Fruit fly (Drosophila melanogaster) whole organism, embryonic: Measurements from ENCODE around the gene CG16984.
A peak's percentile ranks its signal among the peaks of the same experiment; 100 is the strongest.

Experiments used
- ATbp ChIP-seq: fragments of 200-800 bp; sonication (Bioruptor generic); optimal IDR thresholded peaks from 2 replicates; lab custom pipeline; 2017; ENCODE audit warnings: missing biosample characterization, mild to moderate bottlenecking, missing genetic modification characterization, missing genetic modification reagents
- Asciz ChIP-seq: fragments of 200-800 bp; sonication (Bioruptor generic); optimal IDR thresholded peaks from 2 replicates; lab custom pipeline; 2017; ENCODE audit warnings: missing biosample characterization, mild to moderate bottlenecking, missing genetic modification characterization, missing genetic modification reagents
- CG11085 ChIP-seq: fragments of 200-800 bp; sonication (Bioruptor generic); IDR thresholded peaks from 2 replicates; pipeline ENCODE4 v1.3.6; 2022; ENCODE audit warnings: missing biosample characterization, missing genetic modification characterization
- CG12659 ChIP-seq: fragments of 200-800 bp; sonication (Bioruptor generic); optimal IDR thresholded peaks from 3 replicates; lab custom pipeline; 2017; ENCODE audit warnings: mild to moderate bottlenecking, missing biosample characterization, missing genetic modification reagents, missing genetic modification characterization
- CG13624 ChIP-seq: fragments of 200-800 bp; sonication (Bioruptor generic); optimal IDR thresholded peaks from 2 replicates; lab custom pipeline; 2016; ENCODE audit warnings: missing biosample characterization, missing genetic modification characterization
- CG14441 ChIP-seq: fragments of 200-800 bp; sonication (Bioruptor generic); IDR thresholded peaks from 2 replicates; pipeline ENCODE4 v1.3.6; 2022; ENCODE audit warnings: missing biosample characterization, missing genetic modification characterization
- CG1529 ChIP-seq: fragments of 200-800 bp; sonication (Bioruptor generic); optimal IDR thresholded peaks from 3 replicates; lab custom pipeline; 2018; ENCODE audit warnings: missing biosample characterization, missing genetic modification characterization
- CG15514 ChIP-seq: fragments of 200-800 bp; sonication (Bioruptor generic); optimal IDR thresholded peaks from 3 replicates; lab custom pipeline; 2017; ENCODE audit warnings: missing biosample characterization, missing genetic modification characterization, mild to moderate bottlenecking, moderate library complexity, missing genetic modification reagents
- CG1647 ChIP-seq: fragments of 200-800 bp; sonication (Bioruptor generic); optimal IDR thresholded peaks from 3 replicates; lab custom pipeline; 2016; ENCODE audit warnings: missing biosample characterization, missing genetic modification characterization
- CG17802 ChIP-seq: fragments of 200-800 bp; sonication (Bioruptor generic); optimal IDR thresholded peaks from 2 replicates; lab custom pipeline; 2018; ENCODE audit warnings: missing biosample characterization, mild to moderate bottlenecking, missing genetic modification characterization, moderate library complexity
- CG1792 ChIP-seq: fragments of 200-800 bp; sonication (Bioruptor generic); optimal IDR thresholded peaks from 2 replicates; lab custom pipeline; 2016; ENCODE audit warnings: missing biosample characterization, missing genetic modification characterization
- CG31388 ChIP-seq: fragments of 200-800 bp; sonication (Bioruptor generic); optimal IDR thresholded peaks from 2 replicates; lab custom pipeline; 2016; ENCODE audit warnings: missing biosample characterization, missing genetic modification characterization
- CG32532 ChIP-seq: fragments of 200-800 bp; sonication (Bioruptor generic); IDR thresholded peaks from 2 replicates; pipeline ENCODE4 v1.3.6; 2022; ENCODE audit warnings: missing biosample characterization, missing genetic modification characterization
- CG33213 ChIP-seq: fragments of 200-800 bp; sonication (Bioruptor generic); optimal IDR thresholded peaks from 3 replicates; lab custom pipeline; 2016; ENCODE audit warnings: missing biosample characterization, missing genetic modification characterization
- CG3407 ChIP-seq: fragments of 200-800 bp; sonication (Bioruptor generic); optimal IDR thresholded peaks from 2 replicates; lab custom pipeline; 2018; ENCODE audit warnings: missing biosample characterization, mild to moderate bottlenecking, missing genetic modification characterization
- CG34376 ChIP-seq: fragments of 200-800 bp; sonication (Bioruptor generic); optimal IDR thresholded peaks from 2 replicates; lab custom pipeline; 2018; ENCODE audit warnings: missing biosample characterization, mild to moderate bottlenecking, missing genetic modification characterization
- CG4820 ChIP-seq: fragments of 200-800 bp; sonication (Bioruptor generic); optimal IDR thresholded peaks from 3 replicates; lab custom pipeline; 2016; ENCODE audit warnings: missing biosample characterization, missing genetic modification characterization
- CG7372 ChIP-seq: fragments of 200-800 bp; sonication (Bioruptor generic); IDR thresholded peaks from 2 replicates; pipeline ENCODE4 v1.3.6; 2022; ENCODE audit warnings: missing biosample characterization, missing genetic modification characterization
- CG7745 ChIP-seq: fragments of 200-800 bp; sonication (Bioruptor generic); optimal IDR thresholded peaks from 2 replicates; lab custom pipeline; 2018; ENCODE audit warnings: missing biosample characterization, mild to moderate bottlenecking, missing genetic modification characterization, moderate library complexity
- CG7839 ChIP-seq: fragments of 200-800 bp; sonication (Bioruptor generic); optimal IDR thresholded peaks from 3 replicates; lab custom pipeline; 2018; ENCODE audit warnings: missing biosample characterization, mild to moderate bottlenecking, missing genetic modification characterization, moderate library complexity
- CG8359 ChIP-seq: fragments of 200-800 bp; sonication (Bioruptor generic); optimal IDR thresholded peaks from 2 replicates; lab custom pipeline; 2017; ENCODE audit warnings: missing biosample characterization, mild to moderate bottlenecking, missing genetic modification characterization, borderline replicate concordance
- CG8388 ChIP-seq: fragments of 200-800 bp; sonication (Bioruptor generic); optimal IDR thresholded peaks from 2 replicates; lab custom pipeline; 2019; ENCODE audit warnings: missing biosample characterization, mild to moderate bottlenecking, missing genetic modification characterization, moderate library complexity
- CG9797 ChIP-seq: fragments of 200-800 bp; sonication (Bioruptor generic); optimal IDR thresholded peaks from 3 replicates; lab custom pipeline; 2018; ENCODE audit warnings: missing biosample characterization, mild to moderate bottlenecking, missing genetic modification characterization
- Chrac-16 ChIP-seq: fragments of 200-800 bp; sonication (Bioruptor generic); optimal IDR thresholded peaks from 3 replicates; lab custom pipeline; 2016; ENCODE audit warnings: missing biosample characterization, missing genetic modification characterization
- CoRest ChIP-seq: fragments of 200-800 bp; sonication (Bioruptor generic); optimal IDR thresholded peaks from 3 replicates; lab custom pipeline; 2018; ENCODE audit warnings: missing biosample characterization, mild to moderate bottlenecking, missing genetic modification characterization, moderate library complexity
- D19B ChIP-seq: fragments of 200-800 bp; sonication (Bioruptor generic); optimal IDR thresholded peaks from 2 replicates; lab custom pipeline; 2017; ENCODE audit warnings: missing biosample characterization, mild to moderate bottlenecking, missing genetic modification characterization
- Deaf1 ChIP-seq: fragments of 200-800 bp; optimal IDR thresholded peaks from 3 replicates; lab custom pipeline; 2019; ENCODE audit warnings: missing biosample characterization, mild to moderate bottlenecking, missing genetic modification characterization, moderate library complexity
- Dp ChIP-seq: fragments of 200-800 bp; sonication (Bioruptor generic); optimal IDR thresholded peaks from 2 replicates; lab custom pipeline; 2018; ENCODE audit warnings: missing biosample characterization, mild to moderate bottlenecking, missing genetic modification characterization, moderate library complexity
- Ets97D ChIP-seq: fragments of 200-800 bp; sonication (Bioruptor generic); optimal IDR thresholded peaks from 3 replicates; lab custom pipeline; 2016; ENCODE audit warnings: missing biosample characterization, missing genetic modification characterization
- Fer3 ChIP-seq: fragments of 200-800 bp; sonication (Bioruptor generic); optimal IDR thresholded peaks from 2 replicates; lab custom pipeline; 2018; ENCODE audit warnings: missing biosample characterization, mild to moderate bottlenecking, missing genetic modification characterization, moderate library complexity
- GATAe ChIP-seq: fragments of 200-800 bp; sonication (Bioruptor generic); conservative IDR thresholded peaks from 2 replicates; pipeline ENCODE4 v1.3.6; 2022; ENCODE audit warnings: missing biosample characterization, missing genetic modification characterization
- Hey ChIP-seq: fragments of 200-800 bp; sonication (Bioruptor generic); optimal IDR thresholded peaks from 3 replicates; lab custom pipeline; 2018; ENCODE audit warnings: missing biosample characterization, mild to moderate bottlenecking, missing genetic modification characterization
- HmgD ChIP-seq: fragments of 200-800 bp; sonication (Bioruptor generic); optimal IDR thresholded peaks from 3 replicates; lab custom pipeline; 2016; ENCODE audit warnings: missing biosample characterization, missing genetic modification characterization
- Hmx ChIP-seq: fragments of 200-800 bp; sonication (Bioruptor generic); optimal IDR thresholded peaks from 2 replicates; lab custom pipeline; 2016; ENCODE audit warnings: missing biosample characterization, missing genetic modification characterization
- Oaz ChIP-seq: fragments of 200-800 bp; sonication (Bioruptor generic); IDR thresholded peaks from 2 replicates; pipeline ENCODE4 v1.3.6; 2022; ENCODE audit warnings: missing biosample characterization, missing genetic modification characterization
- Scr ChIP-seq: fragments of 200-800 bp; sonication (Bioruptor generic); IDR thresholded peaks from 2 replicates; pipeline ENCODE4 v1.3.6; 2022; ENCODE audit warnings: missing biosample characterization, missing genetic modification characterization; ENCODE audit not compliant: partially characterized antibody
- bab2 ChIP-seq: fragments of 200-800 bp; sonication (Bioruptor generic); optimal IDR thresholded peaks from 2 replicates; lab custom pipeline; 2016; ENCODE audit warnings: missing biosample characterization, missing genetic modification characterization
- chif ChIP-seq, 2 experiments: fragments of 200-800 bp; sonication (Bioruptor generic); optimal IDR thresholded peaks; 3 replicates each; lab custom pipeline; 2016; ENCODE audit warnings: missing biosample characterization in 2 of 2, missing genetic modification characterization in 2 of 2
- dimm ChIP-seq: fragments of 200-800 bp; sonication (Bioruptor generic); IDR thresholded peaks from 2 replicates; pipeline ENCODE4 v1.3.6; 2022; ENCODE audit warnings: missing biosample characterization, missing genetic modification characterization
- dm ChIP-seq: fragments of 200-800 bp; sonication (Bioruptor generic); optimal IDR thresholded peaks from 3 replicates; lab custom pipeline; 2016; ENCODE audit warnings: missing biosample characterization, missing genetic modification characterization
- jing ChIP-seq: fragments of 200-800 bp; sonication (Bioruptor generic); optimal IDR thresholded peaks from 2 replicates; lab custom pipeline; 2018; ENCODE audit warnings: missing biosample characterization, mild to moderate bottlenecking, missing genetic modification characterization
- nerfin-1 ChIP-seq: fragments of 200-800 bp; sonication (Bioruptor generic); optimal IDR thresholded peaks from 3 replicates; lab custom pipeline; 2019; ENCODE audit warnings: missing biosample characterization, mild to moderate bottlenecking, missing genetic modification characterization, moderate library complexity
- nmo ChIP-seq: fragments of 200-800 bp; sonication (Bioruptor generic); optimal IDR thresholded peaks from 2 replicates; lab custom pipeline; 2018; ENCODE audit warnings: missing biosample characterization, mild to moderate bottlenecking, missing genetic modification characterization, moderate library complexity
- sima ChIP-seq: fragments of 200-800 bp; sonication (Bioruptor generic); optimal IDR thresholded peaks from 2 replicates; lab custom pipeline; 2016; ENCODE audit warnings: missing biosample characterization, missing genetic modification characterization
- slbo ChIP-seq: fragments of 200-800 bp; sonication (Bioruptor generic); IDR thresholded peaks from 2 replicates; pipeline ENCODE4 v1.3.6; 2022; ENCODE audit warnings: missing biosample characterization, missing genetic modification characterization
- slp2 ChIP-seq: fragments of 200-800 bp; sonication (Bioruptor generic); optimal IDR thresholded peaks from 2 replicates; lab custom pipeline; 2016; ENCODE audit warnings: missing biosample characterization, missing genetic modification characterization
- trh ChIP-seq: fragments of 200-800 bp; sonication (Bioruptor generic); optimal IDR thresholded peaks from 2 replicates; lab custom pipeline; 2016; ENCODE audit warnings: missing biosample characterization, missing genetic modification characterization
- wek ChIP-seq: fragments of 200-800 bp; sonication (Bioruptor generic); optimal IDR thresholded peaks from 3 replicates; lab custom pipeline; 2018; ENCODE audit warnings: missing biosample characterization, mild to moderate bottlenecking, missing genetic modification characterization, moderate library complexity
- yki ChIP-seq: fragments of >200 bp; optimal IDR thresholded peaks from 3 replicates; lab custom pipeline; 2018
- zfh1 ChIP-seq: fragments of 200-800 bp; sonication (Bioruptor generic); IDR thresholded peaks from 3 replicates; pipeline ENCODE4 v1.3.6; 2022; ENCODE audit warnings: missing biosample characterization, missing genetic modification characterization

Gene CG16984

dm6 chr3L:2584119-2584805 lies 11.3 kb upstream of the CG16984 start (continued):
- no peak for TF ChIP-seq CG7745 (tag; lab: Kevin White, UChicago)
- TF ChIP-seq bab2 (GFP tag; lab: Kevin White, UChicago), result peak; percentile 78
- TF ChIP-seq CG13624 (GFP tag; lab: Kevin White, UChicago), result peak; percentile 61
- TF ChIP-seq CG12659 (GFP tag; lab: Kevin White, UChicago), result peak; percentile 88
- TF ChIP-seq slbo (GFP tag; lab: Robert Waterston, UW), result peak; percentile 68
- TF ChIP-seq CG9797 (GFP tag; lab: Kevin White, UChicago), result peak; percentile 14
- TF ChIP-seq CG15514 (GFP tag; lab: Kevin White, UChicago), result peak; percentile 63
- TF ChIP-seq Chrac-16 (GFP tag; lab: Kevin White, UChicago), result peak; percentile 79
- peak; percentile 78 for TF ChIP-seq CG8359
- no peak for TF ChIP-seq dimm (GFP tag; lab: Robert Waterston, UW)
- TF ChIP-seq CG7372 (GFP tag; lab: Robert Waterston, UW), result peak; percentile 64; the same call in 1 of the 2 replicates
- TF ChIP-seq CG1529 (GFP tag; lab: Kevin White, UChicago), result peak; percentile 85
- peak; percentile 73 to 82 for TF ChIP-seq chif (GFP tag; optimal IDR thresholded peaks at IDR 0.05; lab: Kevin White, UChicago)
- peak; percentile 47 for TF ChIP-seq D19B
- peak; percentile 18 for TF ChIP-seq Ets97D
- peak; percentile 67; the same call in 1 of the 2 replicates for TF ChIP-seq CG32532 (GFP tag; lab: Robert Waterston, UW)
- peak; percentile 22; the same call in 1 of the 2 replicates for TF ChIP-seq Scr (GFP tag; lab: Robert Waterston, UW)
- TF ChIP-seq CG33213 (GFP tag; lab: Kevin White, UChicago), result peak; percentile 57
- TF ChIP-seq nerfin-1 (tag; lab: Kevin White, UChicago), result peak; percentile 73
- TF ChIP-seq wek (GFP tag; lab: Kevin White, UChicago), result peak; percentile 40
- TF ChIP-seq nmo (GFP tag; lab: Kevin White, UChicago), result peak; percentile 90
- TF ChIP-seq CG31388 (GFP tag; lab: Kevin White, UChicago), result peak; percentile 45
- no peak for TF ChIP-seq sima (GFP tag; lab: Kevin White, UChicago)
- TF ChIP-seq Deaf1 (tag; lab: Kevin White, UChicago), result peak; percentile 45
- TF ChIP-seq CG1792 (GFP tag; lab: Kevin White, UChicago), result no peak
- peak; percentile 76 for TF ChIP-seq slp2 (GFP tag; lab: Kevin White, UChicago)
- peak; percentile 70 for TF ChIP-seq Fer3
- TF ChIP-seq Asciz (GFP tag; lab: Kevin White, UChicago), result peak; percentile 82
- peak; percentile 56 for TF ChIP-seq jing (GFP tag; lab: Kevin White, UChicago)
- TF ChIP-seq zfh1 (GFP tag; lab: Robert Waterston, UW), result peak; percentile 62; the same call in 2 of the 3 replicates
- TF ChIP-seq CG7839 (tag; lab: Kevin White, UChicago), result peak; percentile 90
- peak; percentile 74 for TF ChIP-seq CG8388 (GFP tag; lab: Kevin White, UChicago)
- no peak for TF ChIP-seq GATAe (GFP tag; lab: Robert Waterston, UW)
- peak; percentile 70 for TF ChIP-seq Oaz
- peak; percentile 56 for TF ChIP-seq CG3407
- TF ChIP-seq Hmx, result no peak
- TF ChIP-seq CG17802 (tag; lab: Kevin White, UChicago), result peak; percentile 15
- no peak for TF ChIP-seq Hey
- TF ChIP-seq HmgD (GFP tag; lab: Kevin White, UChicago), result peak; percentile 44
- TF ChIP-seq CG1647 (GFP tag; lab: Kevin White, UChicago), result peak; percentile 54
- no peak for TF ChIP-seq Dp (GFP tag; lab: Kevin White, UChicago)
- TF ChIP-seq CG4820 (GFP tag; lab: Kevin White, UChicago), result peak; percentile 64
- peak; percentile 70 for TF ChIP-seq CG34376 (GFP tag; lab: Kevin White, UChicago)
- no peak for TF ChIP-seq CG11085
- TF ChIP-seq CoRest (tag; lab: Kevin White, UChicago), result peak; percentile 90
- TF ChIP-seq dm (GFP tag; lab: Kevin White, UChicago), result peak; percentile 68
- peak; percentile 74 for TF ChIP-seq CG14441
- no peak for TF ChIP-seq trh (GFP tag; lab: Kevin White, UChicago)
- TF ChIP-seq ATbp (GFP tag; lab: Kevin White, UChicago), result peak; percentile 86
- no peak for TF ChIP-seq yki (lab: Kevin White, UChicago)
